Fruit fly (Drosophila melanogaster) whole organism, embryonic: ENCODE results near the gene Rab8.
A peak's percentile ranks its signal among the peaks of the same experiment; 100 is the strongest.

Experiments used
- Atf3 ChIP-seq: fragments of 200-800 bp; sonication (Bioruptor generic); optimal IDR thresholded peaks from 3 replicates; lab custom pipeline; 2016; ENCODE audit warnings: missing biosample characterization, missing genetic modification characterization
- CG10274 ChIP-seq: fragments of 200-800 bp; sonication (Bioruptor generic); optimal IDR thresholded peaks from 3 replicates; lab custom pipeline; 2017; ENCODE audit warnings: missing biosample characterization, mild to moderate bottlenecking, missing genetic modification characterization
- CG12071 ChIP-seq: fragments of 200-800 bp; sonication (Bioruptor generic); optimal IDR thresholded peaks from 3 replicates; lab custom pipeline; 2018; ENCODE audit warnings: missing biosample characterization, mild to moderate bottlenecking, missing genetic modification characterization
- CG12942 ChIP-seq: fragments of 200-800 bp; sonication (Bioruptor generic); optimal IDR thresholded peaks from 3 replicates; lab custom pipeline; 2016; ENCODE audit warnings: missing biosample characterization, missing genetic modification characterization
- CG13123 ChIP-seq: fragments of 200-800 bp; sonication (Bioruptor generic); optimal IDR thresholded peaks from 2 replicates; lab custom pipeline; 2016; ENCODE audit warnings: missing biosample characterization, missing genetic modification characterization
- CG15269 ChIP-seq: fragments of 200-800 bp; sonication (Bioruptor generic); optimal IDR thresholded peaks from 2 replicates; lab custom pipeline; 2018; ENCODE audit warnings: missing biosample characterization, mild to moderate bottlenecking, missing genetic modification characterization, moderate library complexity
- CG17186 ChIP-seq: fragments of 200-800 bp; sonication (Bioruptor generic); optimal IDR thresholded peaks from 3 replicates; lab custom pipeline; 2017; ENCODE audit warnings: missing biosample characterization, missing genetic modification reagents, missing genetic modification characterization
- CG17361 ChIP-seq: fragments of 200-800 bp; sonication (Bioruptor generic); IDR thresholded peaks from 3 replicates; pipeline ENCODE4 v1.3.6; 2022; ENCODE audit warnings: missing biosample characterization, missing genetic modification characterization
- CG17612 ChIP-seq: fragments of 200-800 bp; sonication (Bioruptor generic); IDR thresholded peaks from 2 replicates; pipeline ENCODE4 v1.3.6; 2022; ENCODE audit warnings: missing biosample characterization, missing genetic modification characterization
- CG18764 ChIP-seq: fragments of 200-800 bp; sonication (Bioruptor generic); optimal IDR thresholded peaks from 3 replicates; lab custom pipeline; 2016; ENCODE audit warnings: missing biosample characterization, missing genetic modification characterization
- CG2875 ChIP-seq: fragments of 200-800 bp; sonication (Bioruptor generic); optimal IDR thresholded peaks from 2 replicates; lab custom pipeline; 2017; ENCODE audit warnings: missing biosample characterization, mild to moderate bottlenecking, missing genetic modification characterization, missing genetic modification reagents
- CG30020 ChIP-seq: fragments of 200-800 bp; optimal IDR thresholded peaks from 2 replicates; lab custom pipeline; 2019; ENCODE audit warnings: missing biosample characterization, mild to moderate bottlenecking, missing genetic modification characterization, moderate library complexity
- CG3163 ChIP-seq: fragments of 200-800 bp; sonication (Bioruptor generic); optimal IDR thresholded peaks from 3 replicates; lab custom pipeline; 2016; ENCODE audit warnings: missing biosample characterization, missing genetic modification characterization
- CG3281 ChIP-seq: fragments of 200-800 bp; sonication (Bioruptor generic); optimal IDR thresholded peaks from 3 replicates; lab custom pipeline; 2017; ENCODE audit warnings: missing biosample characterization, mild to moderate bottlenecking, missing genetic modification characterization
- CG34376 ChIP-seq: fragments of 200-800 bp; sonication (Bioruptor generic); optimal IDR thresholded peaks from 2 replicates; lab custom pipeline; 2018; ENCODE audit warnings: missing biosample characterization, mild to moderate bottlenecking, missing genetic modification characterization
- CG7745 ChIP-seq: fragments of 200-800 bp; sonication (Bioruptor generic); optimal IDR thresholded peaks from 2 replicates; lab custom pipeline; 2018; ENCODE audit warnings: missing biosample characterization, mild to moderate bottlenecking, missing genetic modification characterization, moderate library complexity
- CG7786 ChIP-seq: fragments of 200-800 bp; sonication (Bioruptor generic); optimal IDR thresholded peaks from 2 replicates; lab custom pipeline; 2016; ENCODE audit warnings: missing biosample characterization, missing genetic modification characterization
- CG7963 ChIP-seq: fragments of 200-800 bp; sonication (Bioruptor generic); IDR thresholded peaks from 3 replicates; pipeline ENCODE4 v1.3.6; 2022; ENCODE audit warnings: missing biosample characterization, missing genetic modification characterization; ENCODE audit not compliant: partially characterized antibody
- CHES-1-like ChIP-seq: fragments of 200-800 bp; sonication (Bioruptor generic); optimal IDR thresholded peaks from 2 replicates; lab custom pipeline; 2016; ENCODE audit warnings: missing biosample characterization, missing genetic modification characterization
- CTCF ChIP-seq: fragments of 200-800 bp; sonication (Bioruptor generic); optimal IDR thresholded peaks from 2 replicates; lab custom pipeline; 2017; ENCODE audit warnings: missing biosample characterization, mild to moderate bottlenecking, missing genetic modification characterization, moderate library complexity
- CrebB ChIP-seq: fragments of 200-800 bp; sonication (Bioruptor generic); optimal IDR thresholded peaks from 3 replicates; lab custom pipeline; 2018; ENCODE audit warnings: missing biosample characterization, mild to moderate bottlenecking, missing genetic modification characterization
- Dad ChIP-seq: fragments of 200-800 bp; sonication (Bioruptor generic); optimal IDR thresholded peaks from 3 replicates; lab custom pipeline; 2016; ENCODE audit warnings: missing biosample characterization, missing genetic modification characterization
- Dbx ChIP-seq: fragments of 200-800 bp; sonication (Bioruptor generic); IDR thresholded peaks from 3 replicates; pipeline ENCODE4 v1.3.6; 2022; ENCODE audit warnings: missing biosample characterization, missing genetic modification characterization
- Hr51 ChIP-seq, 2 experiments: fragments of 200-800 bp; sonication (Bioruptor generic); optimal IDR thresholded peaks; 2 replicates in 1 of 2; 3 replicates in 1 of 2; lab custom pipeline; 2016 to 2018; ENCODE audit warnings: missing biosample characterization in 2 of 2, missing genetic modification characterization in 2 of 2, mild to moderate bottlenecking in 1 of 2, moderate library complexity in 1 of 2
- Lpt ChIP-seq: fragments of >200 bp; optimal IDR thresholded peaks from 2 replicates; lab custom pipeline; 2018; ENCODE audit warnings: missing biosample characterization, missing genetic modification characterization
- Mes4 ChIP-seq: fragments of 200-800 bp; sonication (Bioruptor generic); optimal IDR thresholded peaks from 2 replicates; lab custom pipeline; 2016; ENCODE audit warnings: missing biosample characterization, missing genetic modification characterization
- NC2β ChIP-seq: fragments of 200-800 bp; sonication (Bioruptor generic); optimal IDR thresholded peaks from 2 replicates; lab custom pipeline; 2016; ENCODE audit warnings: missing biosample characterization, missing genetic modification characterization
- Nf-YC ChIP-seq: fragments of 200-800 bp; optimal IDR thresholded peaks from 3 replicates; lab custom pipeline; 2019; ENCODE audit warnings: missing biosample characterization, mild to moderate bottlenecking, missing genetic modification characterization, moderate library complexity
- Poxn ChIP-seq: fragments of 200-800 bp; sonication (Bioruptor generic); IDR thresholded peaks from 2 replicates; pipeline ENCODE4 v1.3.6; 2022; ENCODE audit warnings: missing biosample characterization, missing genetic modification characterization
- Six4 ChIP-seq: fragments of 200-800 bp; sonication (Bioruptor generic); optimal IDR thresholded peaks from 2 replicates; lab custom pipeline; 2016; ENCODE audit warnings: missing biosample characterization, missing genetic modification characterization
- bigmax ChIP-seq: fragments of 200-800 bp; sonication (Bioruptor generic); optimal IDR thresholded peaks from 2 replicates; lab custom pipeline; 2018; ENCODE audit warnings: missing biosample characterization, mild to moderate bottlenecking, missing genetic modification characterization
- crp ChIP-seq, 2 experiments: fragments of 200-800 bp; sonication (Bioruptor generic); optimal IDR thresholded peaks; 2 replicates in 1 of 2; 3 replicates in 1 of 2; lab custom pipeline; 2017; ENCODE audit warnings: missing biosample characterization in 2 of 2, missing genetic modification characterization in 2 of 2, mild to moderate bottlenecking in 1 of 2, moderate library complexity in 1 of 2
- danr ChIP-seq: fragments of 200-800 bp; sonication (Bioruptor generic); IDR thresholded peaks from 2 replicates; pipeline ENCODE4 v1.3.6; 2022; ENCODE audit warnings: missing biosample characterization, missing genetic modification characterization
- dati ChIP-seq: fragments of 200-800 bp; sonication (Bioruptor generic); IDR thresholded peaks from 2 replicates; pipeline ENCODE4 v1.3.6; 2022; ENCODE audit warnings: missing biosample characterization, missing genetic modification characterization
- dm ChIP-seq: fragments of 200-800 bp; sonication (Bioruptor generic); optimal IDR thresholded peaks from 3 replicates; lab custom pipeline; 2016; ENCODE audit warnings: missing biosample characterization, missing genetic modification characterization
- fd96Cb ChIP-seq: fragments of 200-800 bp; sonication (Bioruptor generic); optimal IDR thresholded peaks from 2 replicates; lab custom pipeline; 2018; ENCODE audit warnings: missing biosample characterization, mild to moderate bottlenecking, missing genetic modification characterization, moderate library complexity
- grn ChIP-seq: fragments of 200-800 bp; sonication (Bioruptor generic); optimal IDR thresholded peaks from 3 replicates; lab custom pipeline; 2017; ENCODE audit warnings: missing biosample characterization, missing genetic modification characterization
- gro ChIP-seq: fragments of 200-800 bp; sonication (Bioruptor generic); optimal IDR thresholded peaks from 2 replicates; lab custom pipeline; 2016; ENCODE audit warnings: missing biosample characterization, missing genetic modification characterization
- gsb ChIP-seq: fragments of 200-800 bp; sonication (Bioruptor generic); IDR thresholded peaks from 2 replicates; pipeline ENCODE4 v1.3.6; 2022; ENCODE audit warnings: missing biosample characterization, missing genetic modification characterization
- lab ChIP-seq: fragments of 200-800 bp; sonication (Bioruptor generic); optimal IDR thresholded peaks from 3 replicates; lab custom pipeline; 2017; ENCODE audit warnings: missing biosample characterization, missing genetic modification characterization, mild to moderate bottlenecking, moderate library complexity, missing genetic modification reagents
- luna ChIP-seq: fragments of 200-800 bp; sonication (Bioruptor generic); optimal IDR thresholded peaks from 2 replicates; lab custom pipeline; 2016; ENCODE audit warnings: missing biosample characterization, missing genetic modification characterization
- repo ChIP-seq: fragments of 200-800 bp; sonication (Bioruptor generic); optimal IDR thresholded peaks from 2 replicates; lab custom pipeline; 2016; ENCODE audit warnings: missing biosample characterization, missing genetic modification characterization
- ro ChIP-seq: fragments of 200-800 bp; sonication (Bioruptor generic); IDR thresholded peaks from 2 replicates; pipeline ENCODE4 v1.3.6; 2022; ENCODE audit warnings: missing biosample characterization, missing genetic modification characterization
- schlank ChIP-seq: fragments of 200-800 bp; sonication (Bioruptor generic); optimal IDR thresholded peaks from 2 replicates; lab custom pipeline; 2018; ENCODE audit warnings: missing biosample characterization, mild to moderate bottlenecking, missing genetic modification characterization
- sens-2 ChIP-seq: fragments of 200-800 bp; sonication (Bioruptor generic); IDR thresholded peaks from 2 replicates; pipeline ENCODE4 v1.3.6; 2022; ENCODE audit warnings: missing biosample characterization, missing genetic modification characterization
- seq ChIP-seq: fragments of 200-800 bp; sonication (Bioruptor generic); IDR thresholded peaks from 2 replicates; pipeline ENCODE4 v1.3.6; 2022; ENCODE audit warnings: missing biosample characterization, missing genetic modification characterization
- tap ChIP-seq: fragments of 200-800 bp; optimal IDR thresholded peaks from 3 replicates; lab custom pipeline; 2019; ENCODE audit warnings: missing biosample characterization, mild to moderate bottlenecking, missing genetic modification characterization, moderate library complexity
- tgo ChIP-seq: fragments of 200-800 bp; sonication (Bioruptor generic); IDR thresholded peaks from 3 replicates; pipeline ENCODE4 v1.3.6; 2022; ENCODE audit warnings: missing biosample characterization, missing genetic modification characterization
- tll ChIP-seq, 2 experiments: fragments of 200-800 bp in 1 of 2; fragments of >200 bp in 1 of 2; sonication (Bioruptor generic) in 1 of 2; optimal IDR thresholded peaks; 2 replicates each; lab custom pipeline; 2017 to 2019; ENCODE audit warnings: missing biosample characterization in 2 of 2, missing genetic modification characterization in 2 of 2, mild to moderate bottlenecking in 1 of 2, moderate library complexity in 1 of 2
- trh ChIP-seq: fragments of 200-800 bp; sonication (Bioruptor generic); optimal IDR thresholded peaks from 2 replicates; lab custom pipeline; 2016; ENCODE audit warnings: missing biosample characterization, missing genetic modification characterization

The Rab8 gene

DNA sequence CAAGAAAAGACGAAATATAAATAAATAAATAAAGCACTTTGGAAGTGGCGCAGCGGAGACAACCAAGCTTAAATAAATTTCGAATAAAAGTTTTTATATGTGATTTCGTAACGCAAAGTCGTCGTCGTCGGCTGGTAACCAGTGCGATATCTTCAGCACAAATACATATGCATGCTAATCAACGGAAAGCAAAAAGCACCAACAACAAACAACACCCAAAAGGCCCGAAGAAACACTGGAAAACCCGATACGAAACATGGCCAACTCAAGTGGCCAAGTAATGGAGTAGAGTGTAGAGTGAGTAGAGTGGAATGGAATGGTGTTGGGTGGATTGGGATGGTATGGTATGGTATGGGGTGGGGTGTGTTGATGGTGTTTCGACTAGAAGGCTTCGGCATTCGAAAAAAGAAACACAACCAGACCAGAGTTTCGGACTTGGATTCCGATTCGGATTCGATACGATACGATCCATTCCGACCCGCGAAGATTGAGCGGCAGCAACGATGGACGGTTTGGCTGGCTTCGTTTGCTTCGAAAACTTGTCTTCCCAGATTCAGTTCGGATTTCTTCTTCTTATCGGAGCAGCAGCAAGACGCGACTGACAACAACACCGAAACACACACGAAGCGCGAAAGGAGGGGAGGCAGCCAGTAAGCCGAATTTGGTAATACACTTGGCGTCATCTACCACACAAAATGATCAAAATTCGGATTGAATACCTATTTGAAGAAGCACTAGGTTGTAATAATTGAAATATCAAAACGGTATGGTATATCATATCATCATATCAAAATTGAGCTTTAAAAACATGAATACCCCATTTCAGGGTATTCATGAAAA lies 31.9 kb upstream of the Rab8 start (continued):
- TF ChIP-seq ro (GFP tag; lab: Robert Waterston, UW) (no peak; the same call in 1 of the 2 replicates), seq (GFP tag; lab: Robert Waterston, UW) (peak; percentile 96), Mes4 (peak; percentile 87), CG30020 (peak; percentile 64), grn (peak; percentile 74), danr (GFP tag; lab: Robert Waterston, UW) (peak; percentile 91), CHES-1-like (GFP tag; lab: Kevin White, UChicago) (peak; percentile 97), tap (tag; lab: Kevin White, UChicago) (peak; percentile 79), CG15269 (tag; lab: Kevin White, UChicago) (peak; percentile 97), CG2875 (GFP tag; lab: Kevin White, UChicago) (peak; percentile 89), NC2β (GFP tag; lab: Kevin White, UChicago) (peak; percentile 49), Poxn (peak; percentile 87), CG10274 (GFP tag; lab: Kevin White, UChicago) (peak; percentile 89), dm (GFP tag; lab: Kevin White, UChicago) (peak; percentile 90), fd96Cb (tag; lab: Kevin White, UChicago) (peak; percentile 87), tll (GFP tag; optimal IDR thresholded peaks at IDR 0.05; lab: Kevin White, UChicago) (no peak), CrebB (tag; lab: Kevin White, UChicago) (peak; percentile 95), CG3163 (peak; percentile 84), Nf-YC (peak; percentile 62), bigmax (GFP tag; lab: Kevin White, UChicago) (peak; percentile 43), dati (GFP tag; lab: Robert Waterston, UW) (peak; percentile 67; the same call in 1 of the 2 replicates), schlank (tag; lab: Kevin White, UChicago) (peak; percentile 91), luna (GFP tag; lab: Kevin White, UChicago) (no peak), CG13123 (peak; percentile 90), gro (peak; percentile 86), Dad (GFP tag; lab: Kevin White, UChicago) (peak; percentile 86), repo (GFP tag; lab: Kevin White, UChicago) (peak; percentile 93), CG12942 (peak; percentile 91), CG7786 (GFP tag; lab: Kevin White, UChicago) (peak; percentile 97), CG17186 (GFP tag; lab: Kevin White, UChicago) (peak; percentile 55), CTCF (GFP tag; lab: Kevin White, UChicago) (peak; percentile 51), CG12071 (GFP tag; lab: Kevin White, UChicago) (peak; percentile 80), Lpt (no peak), Dbx (GFP tag; lab: Robert Waterston, UW) (peak; percentile 91), Six4 (peak; percentile 90), crp (GFP tag; optimal IDR thresholded peaks at IDR 0.05; lab: Kevin White, UChicago) (peak in 1 of 2 experiments; percentile 57), CG17361 (GFP tag; lab: Robert Waterston, UW) (peak; percentile 72), CG17612 (GFP tag; lab: Robert Waterston, UW) (peak; percentile 88), CG18764 (GFP tag; lab: Kevin White, UChicago) (peak; percentile 88), tgo (GFP tag; lab: Robert Waterston, UW) (peak; percentile 94), CG7963 (no peak), CG34376 (GFP tag; lab: Kevin White, UChicago) (peak; percentile 83), CG7745 (tag; lab: Kevin White, UChicago) (peak; percentile 58), CG3281 (GFP tag; lab: Kevin White, UChicago) (peak; percentile 94), lab (GFP tag; lab: Kevin White, UChicago) (peak; percentile 97), sens-2 (GFP tag; lab: Robert Waterston, UW) (peak; percentile 90), Hr51 (GFP tag; optimal IDR thresholded peaks at IDR 0.05; lab: Kevin White, UChicago) (peak; percentile 96), trh (peak; percentile 84), Atf3 (GFP tag; lab: Kevin White, UChicago) (peak; percentile 88), gsb (GFP tag; lab: Robert Waterston, UW) (peak; percentile 94)
